Fruit fly (Drosophila melanogaster) whole organism, embryonic: ENCODE measurements around the gene CG10413.

Experiments
- Atf6 ChIP-seq: fragments of 200-800 bp; sonication (Bioruptor generic); IDR thresholded peaks from 2 replicates; pipeline ENCODE4 v1.3.6; 2022; ENCODE audit warnings: missing biosample characterization, missing genetic modification characterization
- BEAF-32 ChIP-seq: fragments of 200-800 bp; sonication (Bioruptor generic); optimal IDR thresholded peaks from 3 replicates; lab custom pipeline; 2017; ENCODE audit warnings: missing biosample characterization, missing genetic modification characterization, mild to moderate bottlenecking, moderate library complexity, missing genetic modification reagents
- CG10366 ChIP-seq: fragments of 200-800 bp; sonication (Bioruptor generic); IDR thresholded peaks from 2 replicates; pipeline ENCODE4 v1.3.6; 2022; ENCODE audit warnings: missing biosample characterization, missing genetic modification characterization
- CG10462 ChIP-seq: fragments of 200-800 bp; sonication (Bioruptor generic); optimal IDR thresholded peaks from 2 replicates; lab custom pipeline; 2016; ENCODE audit warnings: missing biosample characterization, missing genetic modification characterization
- CG10979 ChIP-seq: fragments of 200-800 bp; sonication (Bioruptor generic); optimal IDR thresholded peaks from 2 replicates; lab custom pipeline; 2018; ENCODE audit warnings: missing biosample characterization, mild to moderate bottlenecking, missing genetic modification characterization, moderate library complexity
- CG11504 ChIP-seq: fragments of 200-800 bp; sonication (Bioruptor generic); optimal IDR thresholded peaks from 3 replicates; lab custom pipeline; 2019; ENCODE audit warnings: missing biosample characterization, mild to moderate bottlenecking, missing genetic modification characterization, moderate library complexity
- CG11695 ChIP-seq: fragments of 200-800 bp; sonication (Bioruptor generic); IDR thresholded peaks from 3 replicates; pipeline ENCODE4 v1.3.6; 2022; ENCODE audit warnings: missing biosample characterization, missing genetic modification characterization
- CG12391 ChIP-seq: fragments of 200-800 bp; sonication (Bioruptor generic); optimal IDR thresholded peaks from 3 replicates; lab custom pipeline; 2018; ENCODE audit warnings: missing biosample characterization, mild to moderate bottlenecking, missing genetic modification characterization, moderate library complexity
- CG13123 ChIP-seq: fragments of 200-800 bp; sonication (Bioruptor generic); optimal IDR thresholded peaks from 2 replicates; lab custom pipeline; 2016; ENCODE audit warnings: missing biosample characterization, missing genetic modification characterization
- CG13296 ChIP-seq: fragments of 200-800 bp; sonication (Bioruptor generic); optimal IDR thresholded peaks from 3 replicates; lab custom pipeline; 2018; ENCODE audit warnings: missing biosample characterization, mild to moderate bottlenecking, missing genetic modification characterization
- CG13424 ChIP-seq: fragments of 200-800 bp; sonication (Bioruptor generic); optimal IDR thresholded peaks from 2 replicates; lab custom pipeline; 2019; ENCODE audit warnings: missing biosample characterization, mild to moderate bottlenecking, missing genetic modification characterization, moderate library complexity
- CG14014 ChIP-seq: fragments of 200-800 bp; sonication (Bioruptor generic); IDR thresholded peaks from 2 replicates; pipeline ENCODE4 v1.3.6; 2022; ENCODE audit warnings: missing biosample characterization, missing genetic modification characterization
- CG1647 ChIP-seq: fragments of 200-800 bp; sonication (Bioruptor generic); optimal IDR thresholded peaks from 3 replicates; lab custom pipeline; 2016; ENCODE audit warnings: missing biosample characterization, missing genetic modification characterization
- CG16779 ChIP-seq: fragments of 200-800 bp; sonication (Bioruptor generic); IDR thresholded peaks from 2 replicates; pipeline ENCODE4 v1.3.6; 2022; ENCODE audit warnings: missing biosample characterization, missing genetic modification characterization
- CG18764 ChIP-seq: fragments of 200-800 bp; sonication (Bioruptor generic); optimal IDR thresholded peaks from 3 replicates; lab custom pipeline; 2016; ENCODE audit warnings: missing biosample characterization, missing genetic modification characterization
- CG2202 ChIP-seq: fragments of 200-800 bp; sonication (Bioruptor generic); optimal IDR thresholded peaks from 2 replicates; lab custom pipeline; 2018; ENCODE audit warnings: missing biosample characterization, mild to moderate bottlenecking, missing genetic modification characterization
- CG30020 ChIP-seq: fragments of 200-800 bp; optimal IDR thresholded peaks from 2 replicates; lab custom pipeline; 2019; ENCODE audit warnings: missing biosample characterization, mild to moderate bottlenecking, missing genetic modification characterization, moderate library complexity
- CG3281 ChIP-seq: fragments of 200-800 bp; sonication (Bioruptor generic); optimal IDR thresholded peaks from 3 replicates; lab custom pipeline; 2017; ENCODE audit warnings: missing biosample characterization, mild to moderate bottlenecking, missing genetic modification characterization
- CG3847 ChIP-seq: fragments of 200-800 bp; sonication (Bioruptor generic); IDR thresholded peaks from 2 replicates; pipeline ENCODE4 v1.3.6; 2022; ENCODE audit warnings: missing biosample characterization, missing genetic modification characterization
- CG42726 ChIP-seq: fragments of 200-800 bp; sonication (Bioruptor generic); IDR thresholded peaks from 2 replicates; pipeline ENCODE4 v1.3.6; 2022; ENCODE audit warnings: missing biosample characterization, missing genetic modification characterization; ENCODE audit not compliant: partially characterized antibody
- CG4360 ChIP-seq: fragments of 200-800 bp; sonication (Bioruptor generic); IDR thresholded peaks from 2 replicates; pipeline ENCODE4 v1.3.6; 2022; ENCODE audit warnings: missing biosample characterization, missing genetic modification characterization
- CG8359 ChIP-seq: fragments of 200-800 bp; sonication (Bioruptor generic); optimal IDR thresholded peaks from 2 replicates; lab custom pipeline; 2017; ENCODE audit warnings: missing biosample characterization, mild to moderate bottlenecking, missing genetic modification characterization, borderline replicate concordance
- CoRest ChIP-seq: fragments of 200-800 bp; sonication (Bioruptor generic); optimal IDR thresholded peaks from 3 replicates; lab custom pipeline; 2018; ENCODE audit warnings: missing biosample characterization, mild to moderate bottlenecking, missing genetic modification characterization, moderate library complexity
- Dad ChIP-seq: fragments of 200-800 bp; sonication (Bioruptor generic); optimal IDR thresholded peaks from 3 replicates; lab custom pipeline; 2016; ENCODE audit warnings: missing biosample characterization, missing genetic modification characterization
- Dll ChIP-seq: fragments of 200-800 bp; sonication (Bioruptor generic); IDR thresholded peaks from 4 replicates; pipeline ENCODE4 v1.3.6; 2022; ENCODE audit warnings: missing biosample characterization, missing genetic modification characterization; ENCODE audit not compliant: partially characterized antibody
- Doc3 ChIP-seq: fragments of 200-800 bp; sonication (Bioruptor generic); IDR thresholded peaks from 3 replicates; pipeline ENCODE4 v1.3.6; 2022; ENCODE audit warnings: missing biosample characterization, missing genetic modification characterization; ENCODE audit not compliant: partially characterized antibody
- ERR ChIP-seq: fragments of 200-800 bp; sonication (Bioruptor generic); optimal IDR thresholded peaks from 2 replicates; lab custom pipeline; 2016; ENCODE audit warnings: missing biosample characterization, missing genetic modification characterization
- Hr3 ChIP-seq: fragments of 200-800 bp; sonication (Bioruptor generic); optimal IDR thresholded peaks from 3 replicates; lab custom pipeline; 2016; ENCODE audit warnings: missing biosample characterization, missing genetic modification characterization
- Med ChIP-seq: fragments of 200-800 bp; sonication (Bioruptor generic); peaks from one replicate; lab custom pipeline; 2016; ENCODE audit warnings: missing biosample characterization, missing genetic modification characterization, mild to moderate bottlenecking, inconsistent platforms, moderate library complexity
- Ptx1 ChIP-seq: fragments of 200-800 bp; sonication (Bioruptor generic); IDR thresholded peaks from 2 replicates; pipeline ENCODE4 v1.3.6; 2022; ENCODE audit warnings: missing biosample characterization, missing genetic modification characterization
- Scr ChIP-seq: fragments of 200-800 bp; sonication (Bioruptor generic); IDR thresholded peaks from 2 replicates; pipeline ENCODE4 v1.3.6; 2022; ENCODE audit warnings: missing biosample characterization, missing genetic modification characterization; ENCODE audit not compliant: partially characterized antibody
- Xbp1 ChIP-seq: fragments of 200-800 bp; sonication (Bioruptor generic); optimal IDR thresholded peaks from 3 replicates; lab custom pipeline; 2016; ENCODE audit warnings: missing biosample characterization, mild to moderate bottlenecking, missing genetic modification characterization
- bigmax ChIP-seq: fragments of 200-800 bp; sonication (Bioruptor generic); optimal IDR thresholded peaks from 2 replicates; lab custom pipeline; 2018; ENCODE audit warnings: missing biosample characterization, mild to moderate bottlenecking, missing genetic modification characterization
- emc ChIP-seq: fragments of 200-800 bp; sonication (Bioruptor generic); optimal IDR thresholded peaks from 2 replicates; lab custom pipeline; 2016; ENCODE audit warnings: missing biosample characterization, missing genetic modification characterization
- fd102C ChIP-seq: fragments of 200-800 bp; sonication (Bioruptor generic); optimal IDR thresholded peaks from 2 replicates; lab custom pipeline; 2018; ENCODE audit warnings: missing biosample characterization, mild to moderate bottlenecking, missing genetic modification characterization, moderate library complexity
- fd96Cb ChIP-seq: fragments of 200-800 bp; sonication (Bioruptor generic); optimal IDR thresholded peaks from 2 replicates; lab custom pipeline; 2018; ENCODE audit warnings: missing biosample characterization, mild to moderate bottlenecking, missing genetic modification characterization, moderate library complexity
- gce ChIP-seq: fragments of 200-800 bp; sonication (Bioruptor generic); IDR thresholded peaks from 3 replicates; pipeline ENCODE4 v1.3.6; 2022; ENCODE audit warnings: missing biosample characterization, missing genetic modification characterization
- gcm2 ChIP-seq: fragments of 200-800 bp; sonication (Bioruptor generic); optimal IDR thresholded peaks from 2 replicates; lab custom pipeline; 2016; ENCODE audit warnings: missing biosample characterization, missing genetic modification characterization
- grau ChIP-seq: fragments of 200-800 bp; optimal IDR thresholded peaks from 3 replicates; lab custom pipeline; 2019; ENCODE audit warnings: missing biosample characterization, mild to moderate bottlenecking, missing genetic modification characterization, moderate library complexity
- lov ChIP-seq, 2 experiments: fragments of 200-800 bp in 1 of 2; fragments of >200 bp in 1 of 2; sonication (Bioruptor generic) in 1 of 2; IDR thresholded peaks in 1 of 2; optimal IDR thresholded peaks in 1 of 2; 2 replicates in 1 of 2; 3 replicates in 1 of 2; pipeline versions ENCODE4 v1.3.6 to Lab custom; 2017 to 2022; ENCODE audit warnings: missing biosample characterization in 1 of 2, missing genetic modification characterization in 1 of 2
- mld ChIP-seq: fragments of 200-800 bp; sonication (Bioruptor generic); IDR thresholded peaks from 3 replicates; pipeline ENCODE4 v1.3.6; 2022; ENCODE audit warnings: missing biosample characterization, missing genetic modification characterization; ENCODE audit not compliant: partially characterized antibody
- nom ChIP-seq: fragments of 200-800 bp; sonication (Bioruptor generic); optimal IDR thresholded peaks from 2 replicates; lab custom pipeline; 2017; ENCODE audit warnings: missing biosample characterization, missing genetic modification characterization, mild to moderate bottlenecking, moderate library complexity, missing genetic modification reagents
- pfk ChIP-seq: fragments of 200-800 bp; sonication (Bioruptor generic); optimal IDR thresholded peaks from 2 replicates; lab custom pipeline; 2018; ENCODE audit warnings: missing biosample characterization, mild to moderate bottlenecking, missing genetic modification characterization, moderate library complexity
- repo ChIP-seq: fragments of 200-800 bp; sonication (Bioruptor generic); optimal IDR thresholded peaks from 2 replicates; lab custom pipeline; 2016; ENCODE audit warnings: missing biosample characterization, missing genetic modification characterization
- rib ChIP-seq: fragments of 200-800 bp; sonication (Bioruptor generic); IDR thresholded peaks from 2 replicates; pipeline ENCODE4 v1.3.6; 2022; ENCODE audit warnings: missing biosample characterization, missing genetic modification characterization
- scrt ChIP-seq: fragments of 200-800 bp; sonication (Bioruptor generic); optimal IDR thresholded peaks from 2 replicates; lab custom pipeline; 2018; ENCODE audit warnings: missing biosample characterization, mild to moderate bottlenecking, missing genetic modification characterization, moderate library complexity
- wdn ChIP-seq: fragments of 200-800 bp; sonication (Bioruptor generic); IDR thresholded peaks from 2 replicates; pipeline ENCODE4 v1.3.6; 2022; ENCODE audit warnings: missing biosample characterization, missing genetic modification characterization
- wor ChIP-seq: fragments of 200-800 bp; sonication (Bioruptor generic); IDR thresholded peaks from 2 replicates; pipeline ENCODE4 v1.3.6; 2022; ENCODE audit warnings: missing biosample characterization, missing genetic modification characterization

Gene CG10413

dm6 chr2L:18590100-18590941 lies 14.7 kb downstream of the CG10413 start, which contains the start of the genes Pde11 and CG15160 (continued):
- TF ChIP-seq CG4360 (GFP tag; lab: Robert Waterston, UW) (no peak), Hr3 (GFP tag; lab: Kevin White, UChicago) (peak; percentile 24), CG10979 (tag; lab: Kevin White, UChicago) (no peak), CG30020 (tag; lab: Kevin White, UChicago) (peak; percentile 46), Med (GFP tag; lab: Kevin White, UChicago) (peak; percentile 87), Xbp1 (GFP tag; lab: Kevin White, UChicago) (peak; percentile 5), lov (optimal IDR thresholded peaks at IDR 0.05; lab: Kevin White, UChicago) (no peak), lov (GFP tag; IDR thresholded peaks at IDR 0.05; lab: Robert Waterston, UW) (no peak), CG14014 (GFP tag; lab: Robert Waterston, UW) (no peak), Ptx1 (GFP tag; lab: Robert Waterston, UW) (peak; percentile 40), nom (GFP tag; lab: Kevin White, UChicago) (no peak), bigmax (GFP tag; lab: Kevin White, UChicago) (no peak), CG10462 (GFP tag; lab: Kevin White, UChicago) (no peak), wdn (GFP tag; lab: Robert Waterston, UW) (no peak), CoRest (tag; lab: Kevin White, UChicago) (no peak), fd102C (no peak), CG1647 (no peak), fd96Cb (tag; lab: Kevin White, UChicago) (no peak), CG3281 (GFP tag; lab: Kevin White, UChicago) (no peak), CG13123 (peak; percentile 27), BEAF-32 (GFP tag; lab: Kevin White, UChicago) (peak; percentile 98), CG13296 (GFP tag; lab: Kevin White, UChicago) (no peak), wor (no peak), emc (GFP tag; lab: Kevin White, UChicago) (no peak), CG18764 (GFP tag; lab: Kevin White, UChicago) (peak; percentile 39), scrt (GFP tag; lab: Kevin White, UChicago) (peak; percentile 45), gce (GFP tag; lab: Robert Waterston, UW) (no peak), CG16779 (GFP tag; lab: Robert Waterston, UW) (no peak), CG10366 (GFP tag; lab: Robert Waterston, UW) (no peak), Atf6 (GFP tag; lab: Robert Waterston, UW) (no peak), mld (GFP tag; lab: Robert Waterston, UW) (peak; percentile 100), Dll (GFP tag; lab: Robert Waterston, UW) (peak; percentile 96), CG2202 (tag; lab: Kevin White, UChicago) (no peak), rib (GFP tag; lab: Robert Waterston, UW) (no peak), CG11504 (no peak), pfk (no peak), ERR (GFP tag; lab: Kevin White, UChicago) (no peak), gcm2 (GFP tag; lab: Kevin White, UChicago) (no peak), CG12391 (tag; lab: Kevin White, UChicago) (no peak), CG11695 (GFP tag; lab: Robert Waterston, UW) (no peak), Scr (GFP tag; lab: Robert Waterston, UW) (peak; percentile 99), CG13424 (tag; lab: Kevin White, UChicago) (peak; percentile 9), repo (GFP tag; lab: Kevin White, UChicago) (no peak), Doc3 (GFP tag; lab: Robert Waterston, UW) (peak; percentile 95), CG42726 (peak; percentile 99), CG8359 (GFP tag; lab: Kevin White, UChicago) (no peak), CG3847 (GFP tag; lab: Robert Waterston, UW) (peak; percentile 42; the same call in 1 of the 2 replicates), Dad (peak; percentile 40), grau (tag; lab: Kevin White, UChicago) (peak; percentile 44)
